Worm (Caenorhabditis elegans) whole organism, early embryonic: ENCODE measurements around the gene F58F9.3.

Experiments
- F13C5.2 ChIP-seq: sonication (generic microtip); optimal IDR thresholded peaks from 2 replicates; lab custom pipeline; 2017; ENCODE audit warnings: mild to moderate bottlenecking, missing genetic modification characterization, inconsistent platforms, missing compliant biosample characterization
- aly-1 ChIP-seq: sonication (generic microtip); optimal IDR thresholded peaks from 2 replicates; lab custom pipeline; 2016; ENCODE audit warnings: missing genetic modification characterization, missing compliant biosample characterization
- ama-1 ChIP-seq: fragments of 150-350 bp; optimal IDR thresholded peaks from 2 replicates; lab custom pipeline; 2014
- ceh-13 ChIP-seq: fragments of 200-800 bp; sonication (Bioruptor generic); optimal IDR thresholded peaks from 2 replicates; lab custom pipeline; 2018; ENCODE audit warnings: mild to moderate bottlenecking, missing genetic modification characterization, missing compliant biosample characterization
- ceh-36 ChIP-seq: sonication (generic microtip); optimal IDR thresholded peaks from 2 replicates; lab custom pipeline; 2016; ENCODE audit warnings: missing genetic modification characterization, inconsistent platforms, missing compliant biosample characterization
- ets-7 ChIP-seq: sonication (generic microtip); optimal IDR thresholded peaks from 2 replicates; lab custom pipeline; 2016; ENCODE audit warnings: missing genotype, missing genetic modification characterization, missing compliant biosample characterization
- flt-1 ChIP-seq: fragments of 200-800 bp; sonication (Bioruptor generic); IDR thresholded peaks from 2 replicates; pipeline ENCODE4 v1.3.6; 2022; ENCODE audit warnings: missing genetic modification characterization, missing compliant biosample characterization
- hmbx-1 ChIP-seq: sonication (generic microtip); optimal IDR thresholded peaks from 2 replicates; lab custom pipeline; 2016; ENCODE audit warnings: mild to moderate bottlenecking, missing genetic modification characterization, missing compliant biosample characterization
- hmg-4 ChIP-seq: fragments of 200-800 bp; sonication (Bioruptor generic); optimal IDR thresholded peaks from 2 replicates; lab custom pipeline; 2018; ENCODE audit warnings: mild to moderate bottlenecking, missing genetic modification characterization, missing compliant biosample characterization
- hnd-1 ChIP-seq: sonication (generic microtip); optimal IDR thresholded peaks from 2 replicates; lab custom pipeline; 2016; ENCODE audit warnings: missing genetic modification characterization, missing compliant biosample characterization
- pes-1 ChIP-seq: fragments of 200-800 bp; sonication (Bioruptor generic); IDR thresholded peaks from 2 replicates; pipeline ENCODE4 v1.3.6; 2022; ENCODE audit warnings: missing genetic modification reagents, missing genetic modification characterization, missing compliant biosample characterization
- scrt-1 ChIP-seq: fragments of 200-800 bp; sonication (Bioruptor generic); IDR thresholded peaks from 2 replicates; pipeline ENCODE4 v1.3.6; 2022; ENCODE audit warnings: missing genetic modification characterization, missing compliant biosample characterization
- sea-1 ChIP-seq: fragments of 200-800 bp; sonication (Bioruptor generic); conservative IDR thresholded peaks from 2 replicates; pipeline ENCODE4 v1.3.6; 2022; ENCODE audit warnings: missing genetic modification characterization, missing compliant biosample characterization
- tbx-11 ChIP-seq: fragments of 200-800 bp; sonication (Bioruptor generic); IDR thresholded peaks from 2 replicates; pipeline ENCODE4 v1.3.6; 2022; ENCODE audit warnings: missing genetic modification characterization, missing compliant biosample characterization
- tbx-37 ChIP-seq: fragments of 200-800 bp; sonication (Bioruptor generic); conservative IDR thresholded peaks from 2 replicates; pipeline ENCODE4 v1.3.6; 2022; ENCODE audit warnings: missing genetic modification reagents, missing genetic modification characterization, missing compliant biosample characterization
- tra-4 ChIP-seq: sonication (generic microtip); optimal IDR thresholded peaks from 2 replicates; lab custom pipeline; 2017; ENCODE audit warnings: missing genetic modification characterization, missing compliant biosample characterization

The F58F9.3 gene

DNA sequence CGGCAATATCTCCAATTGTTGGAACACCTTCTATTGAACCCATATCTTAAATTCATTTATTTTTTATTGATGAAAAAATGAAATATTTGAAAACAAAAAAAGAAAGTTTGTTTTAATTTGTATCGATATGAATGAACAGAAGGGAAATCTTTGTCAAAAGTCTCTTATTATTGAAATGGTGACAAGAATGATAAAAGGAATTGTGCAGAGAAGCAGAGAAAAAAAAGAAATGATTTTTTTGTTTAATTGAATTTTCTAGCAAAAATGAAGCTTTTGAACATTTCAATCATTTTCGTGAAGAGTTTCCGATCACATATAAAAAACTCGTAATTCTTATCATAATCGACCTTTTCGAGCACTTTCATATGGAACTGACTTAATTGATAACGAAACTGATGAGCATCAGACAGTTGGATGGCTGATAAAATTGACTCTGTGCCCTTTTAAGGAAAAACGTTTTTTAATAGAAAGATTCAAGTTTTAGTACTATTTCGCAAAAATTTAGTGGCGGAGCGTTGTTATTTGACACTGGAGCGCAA is 42.7 kb downstream of the F58F9.3 start, which contains the start of the genes aat-4 and T13A10.1:
Gene aat-4 (minus strand): TSS at position 51 of the 539 bp plus-strand sequence.
Gene T13A10.1 (plus strand): TSS at position 411 of the 539 bp plus-strand sequence.
- TF ChIP-seq ceh-13: no peak

DNA sequence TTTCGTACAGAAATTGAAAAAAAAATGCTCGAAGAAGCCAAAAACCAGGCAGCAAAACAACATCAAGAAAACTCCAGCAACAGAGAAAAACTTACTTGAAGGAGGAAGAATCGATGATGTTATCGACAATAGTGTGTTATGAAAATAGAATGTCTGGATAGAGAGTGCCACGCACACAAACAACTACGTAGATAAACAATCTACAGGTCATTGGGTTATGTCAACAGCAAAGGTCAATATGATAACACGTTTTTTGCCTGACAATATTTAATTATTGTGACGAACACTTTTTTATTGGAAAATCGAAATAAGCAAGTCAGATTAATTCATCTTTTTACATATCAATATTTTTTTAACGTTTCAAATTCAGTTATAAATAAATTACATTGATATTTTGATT is 46.4 kb downstream of the F58F9.3 start, which contains the start of gene sams-5:
Gene sams-5 (minus strand): TSS at position 131 of the 400 bp plus-strand sequence.
- TF ChIP-seq aly-1 (tag; lab: Kevin White, UChicago): no peak
- no peak for TF ChIP-seq tra-4 (tag; lab: Kevin White, UChicago)
- no peak for TF ChIP-seq scrt-1
- no peak for TF ChIP-seq hnd-1 (tag; lab: Kevin White, UChicago)
- TF ChIP-seq pes-1 (GFP tag; lab: Robert Waterston, UW): no peak
- no peak for TF ChIP-seq F13C5.2
- no peak for TF ChIP-seq hmbx-1 (tag; lab: Kevin White, UChicago)
- no peak for TF ChIP-seq ceh-13
- no peak for TF ChIP-seq sea-1 (GFP tag; lab: Robert Waterston, UW)
- TF ChIP-seq tbx-11: no peak
- no peak for TF ChIP-seq ceh-36

DNA sequence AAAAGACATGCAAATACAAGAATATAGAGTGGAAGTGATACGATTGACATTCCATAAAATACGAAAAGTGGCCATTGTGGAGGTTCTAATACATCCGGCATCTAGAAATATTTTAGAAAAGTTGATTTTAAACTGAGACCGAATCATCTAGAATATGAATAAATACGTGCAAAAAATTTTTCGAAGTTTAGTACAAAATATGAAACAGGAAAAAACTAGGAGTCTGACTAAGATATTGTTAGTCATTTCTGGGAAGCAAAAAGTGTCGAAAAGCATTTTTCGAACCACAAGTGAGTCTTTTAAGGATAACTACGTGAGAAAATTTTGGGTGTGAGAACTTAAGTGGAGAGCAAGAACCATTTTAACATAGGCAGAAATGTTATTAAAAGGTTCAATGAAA is 49.1 kb downstream of the F58F9.3 start, which contains the start of gene srv-32:
Gene srv-32 (minus strand): TSS at position 101 of the 400 bp plus-strand sequence.
- TF ChIP-seq pes-1 (GFP tag; lab: Robert Waterston, UW) (no peak), ceh-13 (no peak), scrt-1 (no peak), aly-1 (tag; lab: Kevin White, UChicago) (no peak), ceh-36 (no peak), ets-7 (tag; lab: Kevin White, UChicago) (no peak), ama-1 (no peak), sea-1 (GFP tag; lab: Robert Waterston, UW) (no peak), tra-4 (tag; lab: Kevin White, UChicago) (no peak), flt-1 (GFP tag; lab: Robert Waterston, UW) (no peak), hmg-4 (GFP tag; lab: Kevin White, UChicago) (no peak), hmbx-1 (tag; lab: Kevin White, UChicago) (no peak), tbx-11 (no peak)

DNA sequence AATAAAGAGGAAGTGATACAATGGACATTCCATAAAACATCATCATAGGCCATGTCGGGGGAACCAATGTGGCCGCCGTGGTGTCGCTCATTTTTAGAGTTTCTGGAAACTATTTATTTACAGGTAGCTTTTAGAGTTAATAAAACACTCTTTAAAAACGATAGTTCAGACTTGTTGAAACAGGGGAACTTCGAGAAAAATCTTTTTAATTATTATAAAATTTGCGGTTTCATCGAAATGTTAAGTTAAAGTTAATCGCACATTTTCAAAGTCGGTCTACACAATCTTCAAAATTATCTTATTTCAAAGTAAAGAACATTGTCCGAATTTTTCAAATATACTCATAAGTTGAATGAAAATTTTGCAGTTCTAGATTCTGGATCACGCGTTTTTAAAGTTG is 51.2 kb downstream of the F58F9.3 start, which contains the start of gene ops-1:
Gene ops-1 (minus strand): TSS at position 101 of the 400 bp plus-strand sequence.
- TF ChIP-seq ets-7 (tag; lab: Kevin White, UChicago) (no peak), scrt-1 (no peak), hmg-4 (GFP tag; lab: Kevin White, UChicago) (no peak), flt-1 (GFP tag; lab: Robert Waterston, UW) (no peak), ceh-13 (no peak), tbx-37 (GFP tag; lab: Robert Waterston, UW) (no peak)
